Fruit fly (Drosophila melanogaster) whole organism, embryonic: ENCODE results near the gene g.

Source experiments
- Bgb ChIP-seq: fragments of 200-800 bp; sonication (Bioruptor generic); IDR thresholded peaks from 2 replicates; pipeline ENCODE4 v1.3.6; 2022; ENCODE audit warnings: missing biosample characterization, missing genetic modification characterization; ENCODE audit not compliant: partially characterized antibody
- C15 ChIP-seq: fragments of 200-800 bp; sonication (Bioruptor generic); IDR thresholded peaks from 3 replicates; pipeline ENCODE4 v1.3.6; 2022; ENCODE audit warnings: missing biosample characterization, missing genetic modification characterization
- CG10147 ChIP-seq: fragments of 200-800 bp; sonication (Bioruptor generic); optimal IDR thresholded peaks from 2 replicates; lab custom pipeline; 2019; ENCODE audit warnings: missing biosample characterization, mild to moderate bottlenecking, missing genetic modification characterization, moderate library complexity
- CG11093 ChIP-seq: fragments of 200-800 bp; sonication (Bioruptor generic); IDR thresholded peaks from 3 replicates; pipeline ENCODE4 v1.3.6; 2022; ENCODE audit warnings: missing biosample characterization, missing genetic modification characterization
- CG11398 ChIP-seq: fragments of 200-800 bp; sonication (Bioruptor generic); optimal IDR thresholded peaks from 2 replicates; lab custom pipeline; 2016; ENCODE audit warnings: missing biosample characterization, missing genetic modification characterization
- CG12071 ChIP-seq: fragments of 200-800 bp; sonication (Bioruptor generic); optimal IDR thresholded peaks from 3 replicates; lab custom pipeline; 2018; ENCODE audit warnings: missing biosample characterization, mild to moderate bottlenecking, missing genetic modification characterization
- CG12391 ChIP-seq: fragments of 200-800 bp; sonication (Bioruptor generic); optimal IDR thresholded peaks from 3 replicates; lab custom pipeline; 2018; ENCODE audit warnings: missing biosample characterization, mild to moderate bottlenecking, missing genetic modification characterization, moderate library complexity
- CG13624 ChIP-seq: fragments of 200-800 bp; sonication (Bioruptor generic); optimal IDR thresholded peaks from 2 replicates; lab custom pipeline; 2016; ENCODE audit warnings: missing biosample characterization, missing genetic modification characterization
- CG16779 ChIP-seq: fragments of 200-800 bp; sonication (Bioruptor generic); IDR thresholded peaks from 2 replicates; pipeline ENCODE4 v1.3.6; 2022; ENCODE audit warnings: missing biosample characterization, missing genetic modification characterization
- CG17359 ChIP-seq: fragments of 200-800 bp; sonication (Bioruptor generic); optimal IDR thresholded peaks from 3 replicates; lab custom pipeline; 2018; ENCODE audit warnings: missing biosample characterization, mild to moderate bottlenecking, missing genetic modification characterization, moderate library complexity
- CG18764 ChIP-seq: fragments of 200-800 bp; sonication (Bioruptor generic); optimal IDR thresholded peaks from 3 replicates; lab custom pipeline; 2016; ENCODE audit warnings: missing biosample characterization, missing genetic modification characterization
- CG3407 ChIP-seq: fragments of 200-800 bp; sonication (Bioruptor generic); optimal IDR thresholded peaks from 2 replicates; lab custom pipeline; 2018; ENCODE audit warnings: missing biosample characterization, mild to moderate bottlenecking, missing genetic modification characterization
- CG4617 ChIP-seq: fragments of 200-800 bp; sonication (Bioruptor generic); optimal IDR thresholded peaks from 3 replicates; lab custom pipeline; 2016; ENCODE audit warnings: missing biosample characterization, missing genetic modification characterization, borderline replicate concordance
- CG6175 ChIP-seq: fragments of 200-800 bp; sonication (Bioruptor generic); IDR thresholded peaks from 3 replicates; pipeline ENCODE4 v1.3.6; 2022; ENCODE audit warnings: missing biosample characterization, missing genetic modification characterization
- CG6654 ChIP-seq: fragments of 200-800 bp; sonication (Bioruptor generic); optimal IDR thresholded peaks from 2 replicates; lab custom pipeline; 2017; ENCODE audit warnings: missing biosample characterization, mild to moderate bottlenecking, missing genetic modification characterization
- CG8281 ChIP-seq: fragments of 200-800 bp; sonication (Bioruptor generic); optimal IDR thresholded peaks from 2 replicates; lab custom pipeline; 2018; ENCODE audit warnings: missing biosample characterization, mild to moderate bottlenecking, missing genetic modification characterization, moderate library complexity
- Drgx ChIP-seq: fragments of 200-800 bp; sonication (Bioruptor generic); IDR thresholded peaks from 2 replicates; pipeline ENCODE4 v1.3.6; 2022; ENCODE audit warnings: missing biosample characterization, missing genetic modification characterization
- Mad ChIP-seq: fragments of 200-800 bp; sonication (Bioruptor generic); optimal IDR thresholded peaks from 2 replicates; lab custom pipeline; 2016; ENCODE audit warnings: missing biosample characterization, missing genetic modification characterization
- Mrtf ChIP-seq: fragments of 200-800 bp; sonication (Bioruptor generic); IDR thresholded peaks from 3 replicates; pipeline ENCODE4 v1.3.6; 2022; ENCODE audit warnings: missing biosample characterization, missing genetic modification characterization
- PHDP ChIP-seq: fragments of 200-800 bp; sonication (Bioruptor generic); optimal IDR thresholded peaks from 3 replicates; lab custom pipeline; 2018; ENCODE audit warnings: missing biosample characterization, mild to moderate bottlenecking, missing genetic modification characterization, moderate library complexity
- Six4 ChIP-seq: fragments of 200-800 bp; sonication (Bioruptor generic); optimal IDR thresholded peaks from 2 replicates; lab custom pipeline; 2016; ENCODE audit warnings: missing biosample characterization, missing genetic modification characterization
- Sox102F ChIP-seq: fragments of 200-800 bp; sonication (Bioruptor generic); optimal IDR thresholded peaks from 2 replicates; lab custom pipeline; 2018; ENCODE audit warnings: missing biosample characterization, mild to moderate bottlenecking, missing genetic modification characterization, moderate library complexity
- al ChIP-seq: fragments of 200-800 bp; sonication (Bioruptor generic); IDR thresholded peaks from 2 replicates; pipeline ENCODE4 v1.3.6; 2022; ENCODE audit warnings: missing biosample characterization, missing genetic modification characterization
- cato ChIP-seq: fragments of 200-800 bp; sonication (Bioruptor generic); optimal IDR thresholded peaks from 2 replicates; lab custom pipeline; 2016; ENCODE audit warnings: missing biosample characterization, missing genetic modification characterization, borderline replicate concordance
- chn ChIP-seq: fragments of 200-800 bp; sonication (Bioruptor generic); optimal IDR thresholded peaks from 2 replicates; lab custom pipeline; 2016; ENCODE audit warnings: missing biosample characterization, missing genetic modification characterization
- crc ChIP-seq: fragments of 200-800 bp; sonication (Bioruptor generic); optimal IDR thresholded peaks from 2 replicates; lab custom pipeline; 2016; ENCODE audit warnings: missing biosample characterization, missing genetic modification characterization
- croc ChIP-seq: fragments of 200-800 bp; sonication (Bioruptor generic); conservative IDR thresholded peaks from 3 replicates; pipeline ENCODE4 v1.3.6; 2022; ENCODE audit warnings: missing biosample characterization, missing genetic modification characterization
- gce ChIP-seq: fragments of 200-800 bp; sonication (Bioruptor generic); IDR thresholded peaks from 3 replicates; pipeline ENCODE4 v1.3.6; 2022; ENCODE audit warnings: missing biosample characterization, missing genetic modification characterization
- ind ChIP-seq: fragments of 200-800 bp; sonication (Bioruptor generic); optimal IDR thresholded peaks from 3 replicates; lab custom pipeline; 2016; ENCODE audit warnings: missing biosample characterization, missing genetic modification characterization
- kah ChIP-seq: fragments of 200-800 bp; sonication (Bioruptor generic); optimal IDR thresholded peaks from 2 replicates; lab custom pipeline; 2018; ENCODE audit warnings: missing biosample characterization, mild to moderate bottlenecking, missing genetic modification characterization
- klu ChIP-seq: fragments of 200-800 bp; sonication (Bioruptor generic); IDR thresholded peaks from 2 replicates; pipeline ENCODE4 v1.3.6; 2022; ENCODE audit warnings: missing biosample characterization, missing genetic modification characterization
- kni ChIP-seq: fragments of 200-800 bp; sonication (Bioruptor generic); optimal IDR thresholded peaks from 3 replicates; lab custom pipeline; 2017; ENCODE audit warnings: mild to moderate bottlenecking, missing biosample characterization, missing genetic modification reagents, missing genetic modification characterization
- pum ChIP-seq: fragments of 200-800 bp; sonication (Bioruptor generic); optimal IDR thresholded peaks from 2 replicates; lab custom pipeline; 2016; ENCODE audit warnings: missing biosample characterization, missing genetic modification characterization
- row ChIP-seq: fragments of 200-800 bp; sonication (Bioruptor generic); IDR thresholded peaks from 3 replicates; pipeline ENCODE4 v1.3.6; 2022; ENCODE audit warnings: missing biosample characterization, missing genetic modification characterization
- tin ChIP-seq: fragments of 200-800 bp; sonication (Bioruptor generic); optimal IDR thresholded peaks from 3 replicates; lab custom pipeline; 2016; ENCODE audit warnings: missing biosample characterization, missing genetic modification characterization
- ttk ChIP-seq: fragments of 200-800 bp; sonication (Bioruptor generic); IDR thresholded peaks from 2 replicates; pipeline ENCODE4 v2.1.2; 2022; ENCODE audit warnings: missing biosample characterization, missing genetic modification characterization
- wor ChIP-seq: fragments of 200-800 bp; sonication (Bioruptor generic); IDR thresholded peaks from 2 replicates; pipeline ENCODE4 v1.3.6; 2022; ENCODE audit warnings: missing biosample characterization, missing genetic modification characterization
- zen2 ChIP-seq: fragments of 200-800 bp; sonication (Bioruptor generic); IDR thresholded peaks from 3 replicates; pipeline ENCODE4 v1.3.6; 2022; ENCODE audit warnings: missing biosample characterization, missing genetic modification characterization; ENCODE audit not compliant: partially characterized antibody

Gene g

dm6 chrX:13779696-13780095 is 43.6 kb upstream of the g start (continued):
- TF ChIP-seq CG11093 (GFP tag; lab: Robert Waterston, UW) (no peak), croc (no peak), CG3407 (no peak), row (GFP tag; lab: Robert Waterston, UW) (peak; percentile 47), CG16779 (GFP tag; lab: Robert Waterston, UW) (no peak), klu (GFP tag; lab: Robert Waterston, UW) (no peak), Drgx (GFP tag; lab: Robert Waterston, UW) (0 out of 2 replicates have a peak, but pooled peaks have one; percentile 29), CG8281 (tag; lab: Kevin White, UChicago) (peak; percentile 40), ttk (GFP tag; lab: Robert Waterston, UW) (no peak), CG4617 (GFP tag; lab: Kevin White, UChicago) (no peak), al (GFP tag; lab: Robert Waterston, UW) (no peak)

dm6 chrX:13778568-13778967 is 42.5 kb upstream of the g start:
- TF ChIP-seq CG6175 (GFP tag; lab: Robert Waterston, UW) (no peak), tin (GFP tag; lab: Kevin White, UChicago) (no peak), zen2 (GFP tag; lab: Robert Waterston, UW) (no peak), pum (GFP tag; lab: Kevin White, UChicago) (no peak), Six4 (no peak), Mrtf (GFP tag; lab: Robert Waterston, UW) (no peak), wor (GFP tag; lab: Robert Waterston, UW) (no peak), cato (GFP tag; lab: Kevin White, UChicago) (no peak), CG12071 (GFP tag; lab: Kevin White, UChicago) (no peak), Bgb (GFP tag; lab: Robert Waterston, UW) (no peak), CG12391 (tag; lab: Kevin White, UChicago) (no peak), chn (GFP tag; lab: Kevin White, UChicago) (no peak), CG18764 (no peak), PHDP (no peak), kah (GFP tag; lab: Kevin White, UChicago) (no peak), crc (GFP tag; lab: Kevin White, UChicago) (no peak), kni (no peak), CG13624 (GFP tag; lab: Kevin White, UChicago) (no peak), CG6654 (no peak)

- TF ChIP-seq Sox102F (GFP tag; lab: Kevin White, UChicago) (no peak), CG17359 (tag; lab: Kevin White, UChicago) (no peak), C15 (no peak), CG11398 (GFP tag; lab: Kevin White, UChicago) (no peak), Mad (GFP tag; lab: Kevin White, UChicago) (no peak), CG10147 (GFP tag; lab: Kevin White, UChicago) (no peak), ind (GFP tag; lab: Kevin White, UChicago) (no peak)
Observed at dm6 chrX:13770768-13771167, 34.7 kb upstream of the g start.

- no peak for TF ChIP-seq gce (GFP tag; lab: Robert Waterston, UW)
Observed at dm6 chrX:13766495-13766894, 30.4 kb upstream of the g start.
